Fruit fly (Drosophila melanogaster) whole organism, embryonic: Measurements from ENCODE around the gene DCTN6-p27.

Experiments
- B-H2 ChIP-seq: fragments of 200-800 bp; sonication (Bioruptor generic); optimal IDR thresholded peaks from 2 replicates; lab custom pipeline; 2018; ENCODE audit warnings: missing biosample characterization, mild to moderate bottlenecking, missing genetic modification characterization
- Blimp-1 ChIP-seq: fragments of 200-800 bp; sonication (Bioruptor generic); optimal IDR thresholded peaks from 3 replicates; lab custom pipeline; 2018; ENCODE audit warnings: missing biosample characterization, missing genetic modification characterization, mild to moderate bottlenecking, moderate library complexity, missing genetic modification reagents
- CG10366 ChIP-seq: fragments of 200-800 bp; sonication (Bioruptor generic); IDR thresholded peaks from 2 replicates; pipeline ENCODE4 v1.3.6; 2022; ENCODE audit warnings: missing biosample characterization, missing genetic modification characterization
- CG10654 ChIP-seq: fragments of 200-800 bp; sonication (Bioruptor generic); optimal IDR thresholded peaks from 2 replicates; lab custom pipeline; 2016; ENCODE audit warnings: missing biosample characterization, missing genetic modification characterization
- CG11085 ChIP-seq: fragments of 200-800 bp; sonication (Bioruptor generic); IDR thresholded peaks from 2 replicates; pipeline ENCODE4 v1.3.6; 2022; ENCODE audit warnings: missing biosample characterization, missing genetic modification characterization
- CG11696 ChIP-seq: fragments of 200-800 bp; sonication (Bioruptor generic); IDR thresholded peaks from 2 replicates; pipeline ENCODE4 v1.3.6; 2022; ENCODE audit warnings: missing biosample characterization, missing genetic modification characterization
- CG12744 ChIP-seq: fragments of 200-800 bp; sonication (Bioruptor generic); optimal IDR thresholded peaks from 2 replicates; lab custom pipeline; 2016; ENCODE audit warnings: missing biosample characterization, missing genetic modification characterization
- CG15479 ChIP-seq: fragments of 200-800 bp; sonication (Bioruptor generic); optimal IDR thresholded peaks from 3 replicates; lab custom pipeline; 2019; ENCODE audit warnings: missing biosample characterization, mild to moderate bottlenecking, missing genetic modification characterization, moderate library complexity
- CG1602 ChIP-seq: fragments of 200-800 bp; sonication (Bioruptor generic); optimal IDR thresholded peaks from 3 replicates; lab custom pipeline; 2016; ENCODE audit warnings: missing biosample characterization, missing genetic modification characterization
- CG16815 ChIP-seq: fragments of 200-800 bp; sonication (Bioruptor generic); optimal IDR thresholded peaks from 3 replicates; lab custom pipeline; 2017; ENCODE audit warnings: missing biosample characterization, mild to moderate bottlenecking, missing genetic modification characterization
- CG16863 ChIP-seq: fragments of 200-800 bp; sonication (Bioruptor generic); optimal IDR thresholded peaks from 3 replicates; lab custom pipeline; 2016; ENCODE audit warnings: missing biosample characterization, missing genetic modification characterization
- CG17186 ChIP-seq: fragments of 200-800 bp; sonication (Bioruptor generic); optimal IDR thresholded peaks from 3 replicates; lab custom pipeline; 2017; ENCODE audit warnings: missing biosample characterization, missing genetic modification reagents, missing genetic modification characterization
- CG17912 ChIP-seq: fragments of 200-800 bp; sonication (Bioruptor generic); optimal IDR thresholded peaks from 2 replicates; lab custom pipeline; 2018; ENCODE audit warnings: missing biosample characterization, mild to moderate bottlenecking, missing genetic modification characterization
- CG18262 ChIP-seq: fragments of 200-800 bp; optimal IDR thresholded peaks from 3 replicates; lab custom pipeline; 2019; ENCODE audit warnings: missing biosample characterization, mild to moderate bottlenecking, missing genetic modification characterization, moderate library complexity
- CG2712 ChIP-seq: fragments of 200-800 bp; optimal IDR thresholded peaks from 3 replicates; lab custom pipeline; 2019; ENCODE audit warnings: missing biosample characterization, mild to moderate bottlenecking, missing genetic modification characterization, moderate library complexity
- CG3847 ChIP-seq: fragments of 200-800 bp; sonication (Bioruptor generic); IDR thresholded peaks from 2 replicates; pipeline ENCODE4 v1.3.6; 2022; ENCODE audit warnings: missing biosample characterization, missing genetic modification characterization
- CG4404 ChIP-seq: fragments of 200-800 bp; sonication (Bioruptor generic); IDR thresholded peaks from 2 replicates; pipeline ENCODE4 v1.3.6; 2022; ENCODE audit warnings: missing biosample characterization, missing genetic modification characterization
- CG4854 ChIP-seq: fragments of 200-800 bp; sonication (Bioruptor generic); optimal IDR thresholded peaks from 2 replicates; lab custom pipeline; 2016; ENCODE audit warnings: missing biosample characterization, missing genetic modification characterization, inconsistent platforms
- CG7556 ChIP-seq: fragments of 200-800 bp; sonication (Bioruptor generic); optimal IDR thresholded peaks from 2 replicates; lab custom pipeline; 2017; ENCODE audit warnings: missing biosample characterization, mild to moderate bottlenecking, missing genetic modification characterization
- CG7745 ChIP-seq: fragments of 200-800 bp; sonication (Bioruptor generic); optimal IDR thresholded peaks from 2 replicates; lab custom pipeline; 2018; ENCODE audit warnings: missing biosample characterization, mild to moderate bottlenecking, missing genetic modification characterization, moderate library complexity
- CG8388 ChIP-seq: fragments of 200-800 bp; sonication (Bioruptor generic); optimal IDR thresholded peaks from 2 replicates; lab custom pipeline; 2019; ENCODE audit warnings: missing biosample characterization, mild to moderate bottlenecking, missing genetic modification characterization, moderate library complexity
- Dbx ChIP-seq: fragments of 200-800 bp; sonication (Bioruptor generic); IDR thresholded peaks from 3 replicates; pipeline ENCODE4 v1.3.6; 2022; ENCODE audit warnings: missing biosample characterization, missing genetic modification characterization
- Drgx ChIP-seq: fragments of 200-800 bp; sonication (Bioruptor generic); IDR thresholded peaks from 2 replicates; pipeline ENCODE4 v1.3.6; 2022; ENCODE audit warnings: missing biosample characterization, missing genetic modification characterization
- Ets65A ChIP-seq: fragments of 200-800 bp; sonication (Bioruptor generic); peaks from one replicate; lab custom pipeline; 2016; ENCODE audit warnings: missing biosample characterization, missing genetic modification characterization
- Lim3 ChIP-seq: fragments of 200-800 bp; sonication (Bioruptor generic); IDR thresholded peaks from 2 replicates; pipeline ENCODE4 v1.3.6; 2022; ENCODE audit warnings: missing biosample characterization, missing genetic modification characterization
- Mad ChIP-seq: fragments of 200-800 bp; sonication (Bioruptor generic); optimal IDR thresholded peaks from 2 replicates; lab custom pipeline; 2016; ENCODE audit warnings: missing biosample characterization, missing genetic modification characterization
- Mes4 ChIP-seq: fragments of 200-800 bp; sonication (Bioruptor generic); optimal IDR thresholded peaks from 2 replicates; lab custom pipeline; 2016; ENCODE audit warnings: missing biosample characterization, missing genetic modification characterization
- Stat92E ChIP-seq, 3 experiments: fragments of >200 bp in 2 of 3; fragments of 200-800 bp in 1 of 3; sonication (Bioruptor generic) in 1 of 3; optimal IDR thresholded peaks; 2 replicates each; lab custom pipeline; 2017 to 2019; ENCODE audit warnings: missing biosample characterization in 3 of 3, missing genetic modification characterization in 3 of 3, mild to moderate bottlenecking in 1 of 3, moderate library complexity in 1 of 3
- bab2 ChIP-seq: fragments of 200-800 bp; sonication (Bioruptor generic); optimal IDR thresholded peaks from 2 replicates; lab custom pipeline; 2016; ENCODE audit warnings: missing biosample characterization, missing genetic modification characterization
- bsh ChIP-seq, 2 experiments: fragments of 200-800 bp; sonication (Bioruptor generic); optimal IDR thresholded peaks; 2 replicates each; lab custom pipeline; 2017 to 2018; ENCODE audit warnings: mild to moderate bottlenecking in 2 of 2, missing biosample characterization in 2 of 2, missing genetic modification characterization in 2 of 2, moderate library complexity in 1 of 2
- cg ChIP-seq: fragments of 200-800 bp; sonication (Bioruptor generic); optimal IDR thresholded peaks from 3 replicates; lab custom pipeline; 2019; ENCODE audit warnings: missing biosample characterization, mild to moderate bottlenecking, missing genetic modification characterization, moderate library complexity
- ci ChIP-seq: fragments of 200-800 bp; sonication (Bioruptor generic); IDR thresholded peaks from 3 replicates; pipeline ENCODE4 v1.3.6; 2022; ENCODE audit warnings: missing biosample characterization, missing genetic modification characterization
- crol ChIP-seq: fragments of 200-800 bp; sonication (Bioruptor generic); IDR thresholded peaks from 2 replicates; pipeline ENCODE4 v1.3.6; 2022; ENCODE audit warnings: missing biosample characterization, missing genetic modification characterization
- dmrt11E ChIP-seq: fragments of 200-800 bp; sonication (Bioruptor generic); optimal IDR thresholded peaks from 3 replicates; lab custom pipeline; 2018; ENCODE audit warnings: missing biosample characterization, mild to moderate bottlenecking, missing genetic modification characterization, moderate library complexity
- dmrt99B ChIP-seq: fragments of 200-800 bp; sonication (Bioruptor generic); optimal IDR thresholded peaks from 2 replicates; lab custom pipeline; 2018; ENCODE audit warnings: missing biosample characterization, mild to moderate bottlenecking, missing genetic modification characterization, moderate library complexity
- hb ChIP-seq: fragments of 200-800 bp; sonication (Bioruptor generic); IDR thresholded peaks from 3 replicates; pipeline ENCODE4 v1.3.6; 2022; ENCODE audit warnings: missing biosample characterization, missing genetic modification characterization; ENCODE audit not compliant: partially characterized antibody
- hkb ChIP-seq, 2 experiments: fragments of 200-800 bp in 1 of 2; fragments of >200 bp in 1 of 2; sonication (Bioruptor generic) in 1 of 2; IDR thresholded peaks in 1 of 2; optimal IDR thresholded peaks in 1 of 2; 2 replicates each; pipeline versions ENCODE4 v1.3.6 to Lab custom; 2017 to 2022; ENCODE audit warnings: missing biosample characterization in 1 of 2, missing genetic modification characterization in 1 of 2
- insv ChIP-seq, 2 experiments: fragments of 200-800 bp; sonication (Bioruptor generic); optimal IDR thresholded peaks; 3 replicates each; lab custom pipeline; 2016 to 2018; ENCODE audit warnings: missing biosample characterization in 2 of 2, missing genetic modification characterization in 2 of 2
- jing ChIP-seq: fragments of 200-800 bp; sonication (Bioruptor generic); optimal IDR thresholded peaks from 2 replicates; lab custom pipeline; 2018; ENCODE audit warnings: missing biosample characterization, mild to moderate bottlenecking, missing genetic modification characterization
- kah ChIP-seq: fragments of 200-800 bp; sonication (Bioruptor generic); optimal IDR thresholded peaks from 2 replicates; lab custom pipeline; 2018; ENCODE audit warnings: missing biosample characterization, mild to moderate bottlenecking, missing genetic modification characterization
- lab ChIP-seq: fragments of 200-800 bp; sonication (Bioruptor generic); optimal IDR thresholded peaks from 3 replicates; lab custom pipeline; 2017; ENCODE audit warnings: missing biosample characterization, missing genetic modification characterization, mild to moderate bottlenecking, moderate library complexity, missing genetic modification reagents
- oc ChIP-seq: fragments of 200-800 bp; sonication (Bioruptor generic); optimal IDR thresholded peaks from 2 replicates; lab custom pipeline; 2018; ENCODE audit warnings: missing biosample characterization, mild to moderate bottlenecking, missing genetic modification characterization, moderate library complexity
- prd ChIP-seq, 3 experiments: fragments of >200 bp in 2 of 3; fragments of 200-800 bp in 1 of 3; sonication (Bioruptor generic) in 1 of 3; optimal IDR thresholded peaks in 2 of 3; IDR thresholded peaks in 1 of 3; 2 replicates in 2 of 3; 3 replicates in 1 of 3; pipeline versions ENCODE4 v1.3.6 to Lab custom; 2017 to 2022; ENCODE audit warnings: missing biosample characterization in 1 of 3, missing genetic modification characterization in 1 of 3
- rib ChIP-seq: fragments of 200-800 bp; sonication (Bioruptor generic); IDR thresholded peaks from 2 replicates; pipeline ENCODE4 v1.3.6; 2022; ENCODE audit warnings: missing biosample characterization, missing genetic modification characterization
- sens ChIP-seq: fragments of 200-800 bp; sonication (Bioruptor generic); peaks from one replicate; lab custom pipeline; 2016; ENCODE audit warnings: missing biosample characterization, missing genetic modification characterization
- sens-2 ChIP-seq: fragments of 200-800 bp; sonication (Bioruptor generic); IDR thresholded peaks from 2 replicates; pipeline ENCODE4 v1.3.6; 2022; ENCODE audit warnings: missing biosample characterization, missing genetic modification characterization
- so ChIP-seq: fragments of 200-800 bp; sonication (Bioruptor generic); IDR thresholded peaks from 3 replicates; pipeline ENCODE4 v1.3.6; 2022; ENCODE audit warnings: missing biosample characterization, missing genetic modification characterization
- tna ChIP-seq: fragments of 200-800 bp; sonication (Bioruptor generic); IDR thresholded peaks from 2 replicates; pipeline ENCODE4 v1.3.6; 2022; ENCODE audit warnings: missing biosample characterization, missing genetic modification characterization; ENCODE audit not compliant: partially characterized antibody
- vfl ChIP-seq: fragments of 200-800 bp; sonication (Bioruptor generic); optimal IDR thresholded peaks from 2 replicates; lab custom pipeline; 2016; ENCODE audit warnings: missing biosample characterization, missing genetic modification characterization

The DCTN6-p27 gene

dm6 chr2L:19135955-19136677 lies 4.0 kb downstream of the DCTN6-p27 start (continued):
- TF ChIP-seq Mes4 (GFP tag; lab: Kevin White, UChicago) (no peak), CG10654 (no peak), CG16815 (GFP tag; lab: Kevin White, UChicago) (no peak), CG10366 (GFP tag; lab: Robert Waterston, UW) (no peak), sens (peak; percentile 41), kah (GFP tag; lab: Kevin White, UChicago) (no peak), CG17912 (GFP tag; lab: Kevin White, UChicago) (no peak), dmrt99B (tag; lab: Kevin White, UChicago) (peak; percentile 34), vfl (no peak), Blimp-1 (GFP tag; lab: Kevin White, UChicago) (peak; percentile 28), Lim3 (GFP tag; lab: Robert Waterston, UW) (no peak), CG8388 (peak; percentile 35), CG1602 (no peak), crol (GFP tag; lab: Robert Waterston, UW) (peak; percentile 58), CG3847 (no peak), Dbx (GFP tag; lab: Robert Waterston, UW) (no peak), lab (peak; percentile 24), oc (tag; lab: Kevin White, UChicago) (no peak), so (GFP tag; lab: Robert Waterston, UW) (no peak), CG11696 (0 out of 2 replicates have a peak, but pooled peaks have one; percentile 30), CG17186 (GFP tag; lab: Kevin White, UChicago) (no peak), ci (no peak), CG4404 (GFP tag; lab: Robert Waterston, UW) (no peak), CG16863 (GFP tag; lab: Kevin White, UChicago) (no peak), CG11085 (GFP tag; lab: Robert Waterston, UW) (no peak), CG7745 (tag; lab: Kevin White, UChicago) (no peak), bsh (GFP tag; optimal IDR thresholded peaks at IDR 0.05; lab: Kevin White, UChicago) (peak; percentile 32 to 50), dmrt11E (tag; lab: Kevin White, UChicago) (peak; percentile 61), CG4854 (GFP tag; lab: Kevin White, UChicago) (no peak), bab2 (GFP tag; lab: Kevin White, UChicago) (no peak), Ets65A (GFP tag; lab: Kevin White, UChicago) (no peak), hb (no peak), rib (GFP tag; lab: Robert Waterston, UW) (0 out of 2 replicates have a peak, but pooled peaks have one; percentile 19), tna (GFP tag; lab: Robert Waterston, UW) (no peak), hkb (optimal IDR thresholded peaks at IDR 0.05; lab: Kevin White, UChicago) (no peak), hkb (GFP tag; IDR thresholded peaks at IDR 0.05; lab: Robert Waterston, UW) (no peak), cg (GFP tag; lab: Kevin White, UChicago) (no peak), prd (optimal IDR thresholded peaks at IDR 0.05; lab: Kevin White, UChicago) (no peak), prd (GFP tag; IDR thresholded peaks at IDR 0.05; lab: Robert Waterston, UW) (no peak), CG7556 (no peak), CG15479 (GFP tag; lab: Kevin White, UChicago) (no peak), CG2712 (tag; lab: Kevin White, UChicago) (peak; percentile 50), CG18262 (tag; lab: Kevin White, UChicago) (peak; percentile 43), B-H2 (GFP tag; lab: Kevin White, UChicago) (no peak), Drgx (GFP tag; lab: Robert Waterston, UW) (no peak), sens-2 (GFP tag; lab: Robert Waterston, UW) (no peak), jing (GFP tag; lab: Kevin White, UChicago) (no peak), Mad (no peak), Stat92E (GFP tag; optimal IDR thresholded peaks at IDR 0.05; lab: Kevin White, UChicago) (no peak), CG12744 (GFP tag; lab: Kevin White, UChicago) (no peak), insv (GFP tag; optimal IDR thresholded peaks at IDR 0.05; lab: Kevin White, UChicago) (no peak)
